Worm (Caenorhabditis elegans) whole organism, midembryonic: ENCODE results near the gene fbxb-74.

Source experiments
- flt-1 ChIP-seq: fragments of 200-800 bp; sonication (Bioruptor generic); IDR thresholded peaks from 2 replicates; pipeline ENCODE4 v1.3.6; 2022; ENCODE audit warnings: missing genetic modification characterization, missing compliant biosample characterization
- tab-1 ChIP-seq: fragments of 200-800 bp; sonication (Bioruptor generic); IDR thresholded peaks from 2 replicates; pipeline ENCODE4 v1.3.6; 2022; ENCODE audit warnings: missing genetic modification characterization, missing compliant biosample characterization
- ztf-23 ChIP-seq: fragments of 200-800 bp; sonication (Bioruptor generic); IDR thresholded peaks from 2 replicates; pipeline ENCODE4 v1.3.6; 2022; ENCODE audit warnings: missing genetic modification reagents, missing genetic modification characterization, missing compliant biosample characterization
- ztf-29 ChIP-seq: fragments of 200-800 bp; sonication (Bioruptor generic); IDR thresholded peaks from 2 replicates; pipeline ENCODE4 v1.3.6; 2022; ENCODE audit warnings: missing genetic modification reagents, missing genetic modification characterization, missing compliant biosample characterization

- no peak for TF ChIP-seq flt-1
- no peak for TF ChIP-seq tab-1
- no peak for TF ChIP-seq ztf-23 (GFP tag; lab: Robert Waterston, UW)
- TF ChIP-seq ztf-29 (GFP tag; lab: Robert Waterston, UW), result no peak
Measured at ce11 chrIV:4402413-4402812, 36.7 kb downstream of the fbxb-74 start.
